Worm (Caenorhabditis elegans) whole organism, mixed stage, embryonic: Measurements from ENCODE around the gene F52C6.4.

Experiments
- elt-3 ChIP-seq: fragments of 150-350 bp; optimal IDR thresholded peaks from 2 replicates; lab custom pipeline; 2014; ENCODE audit warnings: missing biosample characterization, missing genetic modification characterization
- lsy-2 ChIP-seq: fragments of 150-350 bp; optimal IDR thresholded peaks from 2 replicates; lab custom pipeline; 2014; ENCODE audit warnings: missing biosample characterization, missing genetic modification characterization
- nhr-76 ChIP-seq: sonication (generic microtip); optimal IDR thresholded peaks from 2 replicates; lab custom pipeline; 2017; ENCODE audit warnings: missing biosample characterization, missing genetic modification characterization
- sem-2 ChIP-seq: fragments of 200-800 bp; sonication (Bioruptor generic); optimal IDR thresholded peaks from 2 replicates; lab custom pipeline; 2018; ENCODE audit warnings: mild to moderate bottlenecking, missing genetic modification characterization, missing compliant biosample characterization
- snpc-4 ChIP-seq: fragments of 150-350 bp; optimal IDR thresholded peaks from 2 replicates; lab custom pipeline; 2014; ENCODE audit warnings: missing biosample characterization, missing genetic modification characterization
- unc-39 ChIP-seq: fragments of 150-350 bp; optimal IDR thresholded peaks from 2 replicates; lab custom pipeline; 2014; ENCODE audit warnings: missing biosample characterization, missing genetic modification characterization
- unc-62 ChIP-seq: fragments of 150-350 bp; optimal IDR thresholded peaks from 2 replicates; lab custom pipeline; 2014; ENCODE audit warnings: missing biosample characterization, missing genetic modification reagents, missing genetic modification characterization

ce11 chrII:1884635-1885034, 38.3 kb upstream of the F52C6.4 start, which contains the start of gene math-6:
- TF ChIP-seq elt-3 (tag; lab: Kevin White, UChicago) (no peak), unc-39 (tag; lab: Kevin White, UChicago) (no peak), nhr-76 (no peak), sem-2 (GFP tag; lab: Kevin White, UChicago) (no peak), snpc-4 (tag; lab: Kevin White, UChicago) (no peak), unc-62 (GFP tag; lab: Kevin White, UChicago) (no peak), lsy-2 (no peak)
